Worm (Caenorhabditis elegans) whole organism, L4/young adult: ENCODE data around the gene C15F1.2.
A peak's percentile ranks its signal among the peaks of the same experiment; 100 is the strongest.
"Not testable (repeated sequence)": the region's sequence is repeated elsewhere in the genome, so short reads cannot be mapped to it uniquely, and the experiment has no call there.

ENCODE experiments used
- W03F9.2 ChIP-seq: fragments of 150-350 bp; optimal IDR thresholded peaks from 2 replicates; lab custom pipeline; 2014; ENCODE audit warnings: missing biosample characterization, missing genetic modification characterization
- dao-5 ChIP-seq: sonication (generic microtip); optimal IDR thresholded peaks from 2 replicates; lab custom pipeline; 2016; ENCODE audit warnings: missing genotype, missing genetic modification characterization, moderate library complexity, missing compliant biosample characterization
- him-1 ChIP-seq: sonication (generic microtip); optimal IDR thresholded peaks from 2 replicates; lab custom pipeline; 2016; ENCODE audit warnings: missing genotype, missing genetic modification reagents, missing genetic modification characterization, missing compliant biosample characterization

DNA sequence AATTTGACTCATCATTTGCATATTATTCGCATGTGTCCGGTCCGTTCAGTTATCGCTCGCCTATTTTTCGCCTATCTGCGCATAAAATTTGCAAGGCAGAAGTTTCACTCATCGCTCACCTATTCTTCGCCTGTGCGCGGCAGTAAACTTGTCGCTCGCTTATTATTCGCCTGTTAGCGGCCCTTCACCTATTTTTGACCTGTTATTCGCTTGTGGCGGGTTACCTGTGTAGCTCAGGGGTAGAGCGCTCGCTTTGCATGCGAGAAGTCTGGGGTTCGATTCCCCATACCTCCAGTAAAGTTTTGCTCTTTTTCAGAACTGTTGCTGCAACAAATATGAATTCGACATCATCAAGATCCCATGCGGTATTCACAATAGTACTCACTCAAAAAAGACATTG, 21.7 kb downstream of the C15F1.2 start:
- not testable (repeated sequence) for TF ChIP-seq W03F9.2, him-1 (tag; lab: Kevin White, UChicago)
- TF ChIP-seq dao-5 (tag; lab: Kevin White, UChicago), result peak; percentile 56
